Worm (Caenorhabditis elegans): ENCODE results near the gene K03B8.8.
"Not testable (repeated sequence)": the region's sequence is repeated elsewhere in the genome, so short reads cannot be mapped to it uniquely, and the experiment has no call there.

K03B8.8 gene

ce11 chrV:11402610-11403009 lies 8.2 kb downstream of the K03B8.8 start, which contains the start of gene nas-19:
Gene nas-19, minus strand, starts transcription at chrV:11402710.
- no peak for TF ChIP-seq dmd-9 (GFP tag; IDR thresholded peaks at IDR 0.05)
- peak; percentile 66 for TF ChIP-seq aha-1 (tag)

DNA sequence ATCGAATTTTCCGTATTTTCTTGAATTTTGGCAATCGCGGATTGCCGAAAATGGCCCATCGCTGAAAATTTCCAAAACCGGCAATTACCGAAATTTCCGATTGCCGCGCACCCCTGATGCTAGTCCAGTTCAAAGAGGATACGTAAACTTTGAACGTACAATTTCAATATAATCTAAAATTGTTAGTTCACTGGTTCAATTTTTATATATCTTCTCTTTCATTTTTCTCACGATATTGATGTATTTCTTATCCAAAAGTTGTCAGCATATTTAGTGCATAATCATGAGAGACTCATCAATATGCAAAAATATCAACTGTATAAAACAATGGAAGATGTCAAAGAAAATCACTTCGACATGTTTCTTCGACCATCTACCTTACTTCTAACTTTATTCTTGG lies 12.2 kb downstream of the K03B8.8 start, which contains the start of gene nas-17:
nas-17 (plus strand) TSS at position 301 of the 400 bp plus-strand sequence.
- TF ChIP-seq zfp-2 (tag; optimal IDR thresholded peaks at IDR 0.05) (no peak), daf-8 (GFP tag; IDR thresholded peaks at IDR 0.05) (no peak), ceh-82 (tag; optimal IDR thresholded peaks at IDR 0.05) (no peak), mdl-1 (tag; optimal IDR thresholded peaks at IDR 0.05) (no peak), ZK337.2 (GFP tag; IDR thresholded peaks at IDR 0.05) (no peak), ceh-20 (GFP tag; IDR thresholded peaks at IDR 0.05) (no peak), F10B5.3 (tag; optimal IDR thresholded peaks at IDR 0.05) (no peak), madf-5 (GFP tag; IDR thresholded peaks at IDR 0.05) (no peak), nhr-42 (GFP tag; IDR thresholded peaks at IDR 0.05) (no peak)

ce11 chrV:11396134-11396533 lies 14.7 kb downstream of the K03B8.8 start, which contains the start of gene nas-18:
Gene nas-18, plus strand, starts transcription at chrV:11396434.
- not testable (repeated sequence) for TF ChIP-seq mes-2 (tag; optimal IDR thresholded peaks at IDR 0.05; ENCODE audit: poor library complexity, severe bottlenecking); nhr-42 (GFP tag; IDR thresholded peaks at IDR 0.05); cey-2 (tag; optimal IDR thresholded peaks at IDR 0.05; ENCODE audit: borderline replicate concordance, insufficient read depth)

ce11 chrV:11395024-11395423 lies 15.8 kb downstream of the K03B8.8 start, which contains the start of gene K03B8.4:
Gene K03B8.4, minus strand, starts transcription at chrV:11395124.
- TF ChIP-seq set-16 (GFP tag; IDR thresholded peaks at IDR 0.05): peak; percentile 46; the same call in 1 of the 2 replicates

DNA sequence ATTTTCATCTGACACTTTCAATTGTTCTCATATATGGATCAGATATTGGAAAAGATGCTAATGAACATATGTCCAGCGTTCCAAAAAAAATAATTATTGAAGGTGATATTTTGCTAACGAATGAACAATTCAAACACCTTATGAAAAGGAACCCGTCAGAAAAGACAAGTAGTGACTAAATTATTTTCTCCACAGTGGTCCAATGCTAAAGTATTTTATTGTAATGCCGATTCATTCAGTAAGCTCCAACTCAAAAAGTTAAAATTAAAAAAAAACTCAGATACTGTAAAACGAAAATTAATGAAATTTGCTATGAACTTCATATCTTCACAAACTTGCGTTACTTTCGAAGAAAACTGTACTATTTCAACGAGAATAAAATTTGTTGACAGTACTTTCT lies 18.8 kb downstream of the K03B8.8 start, which contains the start of gene nas-16:
nas-16 (plus strand) TSS at position 301 of the 400 bp plus-strand sequence.
- no peak for TF ChIP-seq unc-62 (GFP tag; optimal IDR thresholded peaks at IDR 0.05 in 1 of 2)
- TF ChIP-seq unc-62 (tag; optimal IDR thresholded peaks at IDR 0.05): no peak
- no peak for TF ChIP-seq R02D3.7 (tag; optimal IDR thresholded peaks at IDR 0.05)
- no peak for TF ChIP-seq aha-1 (tag)
- TF ChIP-seq lin-38 (GFP tag; IDR thresholded peaks at IDR 0.05): no peak
- TF ChIP-seq egl-27 (tag; optimal IDR thresholded peaks at IDR 0.05): no peak
- no peak for TF ChIP-seq zag-1 (tag; optimal IDR thresholded peaks at IDR 0.05)
- TF ChIP-seq ceh-62 (tag; optimal IDR thresholded peaks at IDR 0.05): no peak
- no peak for TF ChIP-seq jun-1 (tag; optimal IDR thresholded peaks at IDR 0.05)
- no peak for TF ChIP-seq nhr-42 (GFP tag; IDR thresholded peaks at IDR 0.05)
- no peak for TF ChIP-seq Y75B8A.6 (GFP tag; IDR thresholded peaks at IDR 0.05)

- 0 out of 2 replicates have a peak, but pooled peaks have one; percentile 36 for TF ChIP-seq Y48G9A.11 (GFP tag; IDR thresholded peaks at IDR 0.05)
Measured at ce11 chrV:11391033-11391432, 19.8 kb downstream of the K03B8.8 start.

DNA sequence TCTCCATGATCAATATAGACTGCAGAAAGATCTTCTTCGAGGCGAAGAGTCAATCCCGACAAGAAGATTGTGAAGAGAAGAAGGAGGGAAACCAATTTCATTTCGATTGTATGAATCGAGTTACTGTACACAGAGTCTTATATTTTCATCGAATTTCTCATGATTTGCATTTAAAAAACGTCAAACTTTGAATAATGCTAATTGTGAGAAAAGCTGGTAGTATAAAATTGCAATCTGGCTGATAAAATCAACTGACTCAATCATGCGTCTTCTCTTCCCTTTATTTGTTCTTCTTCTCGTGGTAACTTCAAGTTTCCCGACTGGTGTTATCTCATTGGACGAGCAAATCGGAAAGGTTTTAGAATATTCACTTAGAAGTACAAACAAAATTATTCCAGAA lies 20.4 kb downstream of the K03B8.8 start, which contains the start of the genes K03B8.11 and K03B8.14:
K03B8.11 (minus strand) TSS at position 101 of the 400 bp plus-strand sequence.
K03B8.14 (plus strand) TSS at position 110 of the 400 bp plus-strand sequence.
- peak; percentile 31 for TF ChIP-seq aha-1 (tag)
- no peak for TF ChIP-seq lin-15B (tag; optimal IDR thresholded peaks at IDR 0.05)

- no peak for TF ChIP-seq ztf-7 (tag; optimal IDR thresholded peaks at IDR 0.05)
- TF ChIP-seq daf-19 (GFP tag; conservative IDR thresholded peaks at IDR 0.05): no peak
- no peak for TF ChIP-seq mxl-3 (GFP tag; optimal IDR thresholded peaks at IDR 0.05)
- TF ChIP-seq Y5F2A.4 (GFP tag; optimal IDR thresholded peaks at IDR 0.05): no peak
- no peak for TF ChIP-seq ces-1 (GFP tag; optimal IDR thresholded peaks at IDR 0.05)
- TF ChIP-seq ama-1 (optimal IDR thresholded peaks at IDR 0.05): no peak
- TF ChIP-seq lin-29 (GFP tag; IDR thresholded peaks at IDR 0.05): no peak
- TF ChIP-seq ctbp-1 (GFP tag; IDR thresholded peaks at IDR 0.05): no peak
- TF ChIP-seq nhr-41 (GFP tag; IDR thresholded peaks at IDR 0.05): no peak
- no peak for TF ChIP-seq zag-1 (tag; optimal IDR thresholded peaks at IDR 0.05)
- TF ChIP-seq hif-1 (tag; optimal IDR thresholded peaks at IDR 0.05): no peak
- TF ChIP-seq nhr-77 (tag; optimal IDR thresholded peaks at IDR 0.05): no peak
- no peak for TF ChIP-seq egl-27 (tag; optimal IDR thresholded peaks at IDR 0.05)
- no peak for TF ChIP-seq fkh-10 (GFP tag; optimal IDR thresholded peaks at IDR 0.05)
- TF ChIP-seq nhr-76 (tag; optimal IDR thresholded peaks at IDR 0.05): no peak
- TF ChIP-seq dmd-6 (GFP tag; IDR thresholded peaks at IDR 0.05): no peak
Measured at ce11 chrV:11389776-11390175, 21.0 kb downstream of the K03B8.8 start, which contains the start of gene col-155. Gene col-155, minus strand, starts transcription at chrV:11389876.

Measured in whole organism, L4 larva.